Fruit fly (Drosophila melanogaster): ENCODE measurements around the gene slo.

Gene slo

DNA sequence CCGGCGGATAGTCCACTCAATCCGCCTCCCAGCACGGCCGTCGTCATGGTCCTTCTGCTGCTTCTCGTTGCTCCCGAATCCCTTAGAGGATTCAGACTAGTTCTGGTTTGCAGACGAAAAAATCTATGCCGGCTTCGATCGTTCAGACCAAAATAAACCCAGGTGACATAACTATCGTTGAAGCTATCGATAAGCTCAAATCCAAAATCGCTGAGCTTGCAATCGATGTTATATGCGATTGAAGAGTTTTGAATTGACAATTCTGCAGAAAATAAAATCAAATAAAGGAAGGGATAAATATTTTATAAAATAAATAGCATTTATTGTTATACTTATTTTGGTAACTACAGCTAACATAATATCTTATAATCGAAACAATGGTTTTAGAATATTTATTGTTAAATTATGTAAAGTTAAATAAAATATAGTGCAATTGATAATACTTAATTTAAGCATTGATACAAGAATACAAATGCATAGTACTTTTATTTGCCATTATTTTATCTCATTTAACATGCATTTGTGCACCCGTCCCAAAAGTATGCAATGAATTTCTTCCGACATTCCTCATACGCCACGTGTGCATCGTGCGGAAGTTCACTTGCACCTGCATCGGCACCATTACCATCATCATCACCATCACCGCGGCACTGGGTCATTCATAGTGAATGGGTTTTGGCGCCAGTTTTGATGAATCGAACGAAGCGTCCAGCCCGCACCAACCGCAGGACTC, 446 bp upstream of the slo start, which contains the start of gene Ppox:
Gene Ppox (minus strand): TSS at position 173 of the 733 bp plus-strand sequence.
- TF ChIP-seq CG34406 (GFP tag; optimal IDR thresholded peaks at IDR 0.05) (no peak), achi (GFP tag; optimal IDR thresholded peaks at IDR 0.05) (peak; percentile 57), Eip78C (GFP tag) (peak; percentile 56)

DNA sequence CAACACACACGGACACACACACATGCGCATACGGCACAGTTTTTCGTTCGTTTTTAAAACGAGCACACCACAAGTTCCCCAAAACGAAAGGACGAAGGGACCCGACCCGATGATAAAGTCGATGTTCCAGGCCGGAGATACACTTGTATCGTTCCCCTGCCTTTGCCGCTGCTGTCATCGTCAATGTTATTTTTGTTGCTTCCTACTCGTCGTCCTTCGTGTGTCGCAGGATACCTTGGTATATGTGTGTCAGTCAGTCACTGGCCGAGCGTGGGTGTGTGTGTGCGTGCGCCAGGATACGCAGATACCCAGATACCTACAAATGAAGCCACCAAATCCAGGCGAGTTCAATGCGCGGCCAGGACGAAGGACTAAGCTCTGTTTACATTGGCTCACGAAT, 753 bp downstream of the slo start:
- no peak for TF ChIP-seq svp (GFP tag)
- TF ChIP-seq spab (GFP tag; optimal IDR thresholded peaks at IDR 0.05) = no peak
- no peak for TF ChIP-seq lz (GFP tag; optimal IDR thresholded peaks at IDR 0.05)
- TF ChIP-seq CG8319 (GFP tag; optimal IDR thresholded peaks at IDR 0.05) = no peak
- TF ChIP-seq CG4318 (GFP tag; optimal IDR thresholded peaks at IDR 0.05) = no peak
- no peak for TF ChIP-seq Eip75B (GFP tag; optimal IDR thresholded peaks at IDR 0.05)
- TF ChIP-seq CG3032 (tag; optimal IDR thresholded peaks at IDR 0.05) = no peak
- no peak for TF ChIP-seq eg (GFP tag; IDR thresholded peaks at IDR 0.05)
- no peak for TF ChIP-seq topi (GFP tag; optimal IDR thresholded peaks at IDR 0.05)
- TF ChIP-seq Blimp-1 (GFP tag; optimal IDR thresholded peaks at IDR 0.05) = no peak
- TF ChIP-seq fkh (GFP tag; optimal IDR thresholded peaks at IDR 0.05) = no peak
- no peak for TF ChIP-seq Hr4 (GFP tag; optimal IDR thresholded peaks at IDR 0.05)
- no peak for TF ChIP-seq CG11902 (GFP tag; optimal IDR thresholded peaks at IDR 0.05)
- no peak for TF ChIP-seq CG10631 (GFP tag; optimal IDR thresholded peaks at IDR 0.05)
- TF ChIP-seq CG15336 (GFP tag; IDR thresholded peaks at IDR 0.05) = no peak
- no peak for TF ChIP-seq CG1621 (tag; optimal IDR thresholded peaks at IDR 0.05)
- TF ChIP-seq vri (GFP tag; optimal IDR thresholded peaks at IDR 0.05) = no peak
- TF ChIP-seq CG34406 (GFP tag; optimal IDR thresholded peaks at IDR 0.05) = no peak
- no peak for TF ChIP-seq Ets21C (GFP tag; optimal IDR thresholded peaks at IDR 0.05)
- TF ChIP-seq CG8119 (GFP tag; IDR thresholded peaks at IDR 0.05) = no peak

DNA sequence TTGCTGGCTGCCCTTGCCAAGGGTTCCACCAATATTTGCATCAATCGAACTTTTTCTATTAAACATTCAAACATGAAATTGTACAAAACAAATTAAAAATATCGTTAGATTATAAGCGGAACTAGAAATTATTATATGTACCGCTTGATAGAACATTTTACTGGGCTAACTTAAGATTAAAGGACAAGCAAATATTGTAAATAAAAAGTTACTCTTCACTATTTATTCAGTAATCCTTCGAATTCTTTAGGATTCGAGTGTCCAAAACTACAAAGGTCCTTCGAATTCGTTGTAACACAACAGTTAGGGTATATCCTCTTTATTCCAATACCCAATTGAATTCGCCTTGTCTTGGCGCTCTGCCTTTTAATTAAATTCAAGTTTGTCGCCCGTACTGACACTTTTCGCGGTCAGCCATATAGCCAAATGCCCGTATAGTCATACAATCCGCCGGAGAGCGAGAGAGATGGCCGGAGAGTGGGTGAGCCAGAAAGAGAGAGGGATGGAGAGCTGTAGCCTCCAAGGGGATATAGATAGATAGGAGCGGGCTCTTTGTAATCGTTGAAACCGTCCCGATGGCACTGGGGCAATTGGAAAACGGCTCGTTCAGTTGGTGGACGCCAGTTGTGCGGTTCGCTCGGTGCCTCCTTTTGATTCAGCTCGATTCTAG, 5.4 kb downstream of the slo start:
- TF ChIP-seq CG6163 (GFP tag; IDR thresholded peaks at IDR 0.05) (no peak), CG32006 (GFP tag; optimal IDR thresholded peaks at IDR 0.05) (peak; percentile 18)

DNA sequence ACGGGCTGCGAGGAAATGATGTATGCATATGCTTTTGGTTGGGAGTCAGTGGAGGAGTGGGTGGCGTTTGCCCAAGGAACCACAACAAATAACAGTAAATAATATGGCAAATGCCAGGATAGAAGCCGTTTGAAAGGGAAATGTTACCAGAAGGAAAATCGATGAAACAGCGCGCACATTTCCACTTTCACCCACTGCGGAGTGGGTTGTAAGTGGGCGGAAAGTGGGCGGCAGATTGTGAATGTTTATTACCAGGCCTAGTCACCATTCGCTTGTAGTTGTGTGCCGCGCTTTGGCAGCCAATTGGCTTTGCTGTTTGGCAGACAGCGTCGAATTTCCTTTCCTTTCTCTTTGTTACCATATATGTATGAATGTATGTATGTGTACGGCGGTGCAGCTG, 9.4 kb downstream of the slo start:
- TF ChIP-seq vri (GFP tag; optimal IDR thresholded peaks at IDR 0.05) = no peak
- no peak for TF ChIP-seq OdsH (GFP tag; optimal IDR thresholded peaks at IDR 0.05)
- no peak for TF ChIP-seq Sox102F (GFP tag; optimal IDR thresholded peaks at IDR 0.05)
- TF ChIP-seq CG3919 (GFP tag; optimal IDR thresholded peaks at IDR 0.05) = no peak
- TF ChIP-seq svp (GFP tag) = no peak
- TF ChIP-seq dsx (GFP tag; optimal IDR thresholded peaks at IDR 0.05; ENCODE audit: poor library complexity, severe bottlenecking) = no peak
- no peak for TF ChIP-seq CG34406 (GFP tag; optimal IDR thresholded peaks at IDR 0.05)
- TF ChIP-seq acj6 (GFP tag; optimal IDR thresholded peaks at IDR 0.05) = no peak
- TF ChIP-seq cyc (GFP tag; optimal IDR thresholded peaks at IDR 0.05) = no peak
- TF ChIP-seq CG6792 (GFP tag; optimal IDR thresholded peaks at IDR 0.05) = no peak
- TF ChIP-seq lz (GFP tag; optimal IDR thresholded peaks at IDR 0.05) = no peak
- no peak for TF ChIP-seq CG6163 (GFP tag; IDR thresholded peaks at IDR 0.05)
- no peak for TF ChIP-seq Smox (GFP tag; optimal IDR thresholded peaks at IDR 0.05)
- TF ChIP-seq CG11762 (GFP tag; optimal IDR thresholded peaks at IDR 0.05; ENCODE audit: insufficient read depth) = no peak

DNA sequence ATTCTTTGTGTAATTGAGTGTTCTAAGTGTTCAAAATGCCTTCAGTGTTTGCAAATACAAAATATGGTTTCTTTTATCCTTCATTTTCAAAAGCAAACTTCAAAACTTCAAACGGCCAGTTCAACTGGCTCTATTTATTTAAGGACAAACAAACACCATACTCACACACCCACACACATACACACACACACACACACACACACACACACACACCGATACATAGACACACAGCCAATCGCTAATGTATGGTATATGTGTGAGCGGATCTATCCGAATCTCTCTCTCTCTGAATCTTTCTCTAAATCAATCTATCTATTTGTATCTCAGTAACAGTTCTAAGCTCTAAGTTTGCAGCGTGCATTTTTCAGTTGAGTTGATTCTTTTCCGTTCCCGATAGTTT, 30.6 kb downstream of the slo start:
- TF ChIP-seq dsx (GFP tag; optimal IDR thresholded peaks at IDR 0.05; ENCODE audit: poor library complexity, severe bottlenecking) (no peak), Hr38 (GFP tag; optimal IDR thresholded peaks at IDR 0.05) (no peak), CG34406 (GFP tag; optimal IDR thresholded peaks at IDR 0.05) (no peak), pdm3 (GFP tag; optimal IDR thresholded peaks at IDR 0.05) (no peak), salr (GFP tag; optimal IDR thresholded peaks at IDR 0.05) (no peak), Eip75B (GFP tag; optimal IDR thresholded peaks at IDR 0.05) (no peak), fd85E (GFP tag; optimal IDR thresholded peaks at IDR 0.05) (no peak), Sox102F (GFP tag; optimal IDR thresholded peaks at IDR 0.05) (no peak), svp (GFP tag) (no peak)
